Worm (Caenorhabditis elegans): ENCODE results near the gene F49F1.17.
A peak's percentile ranks its signal among the peaks of the same experiment; 100 is the strongest.

DNA sequence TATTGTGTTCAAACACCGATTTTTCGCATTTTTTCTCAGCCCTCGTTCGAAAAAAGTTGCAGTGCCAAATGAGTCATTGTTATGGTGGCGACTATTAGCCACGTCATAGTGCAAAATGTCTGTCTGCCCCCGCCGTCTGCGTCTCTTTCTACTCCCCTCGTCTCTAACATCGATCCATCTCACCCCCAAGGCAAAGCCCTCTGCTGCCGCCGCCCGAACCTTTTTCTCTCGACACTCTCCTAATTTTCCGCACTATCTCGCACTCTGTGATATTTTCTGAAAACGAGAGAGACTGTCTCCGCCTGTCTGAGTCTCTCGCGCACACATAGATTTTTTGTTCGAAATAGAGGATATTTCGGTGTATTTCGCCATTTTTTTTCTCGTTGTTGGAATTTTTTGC lies 42.6 kb downstream of the F49F1.17 start:
- TF ChIP-seq ama-1 (optimal IDR thresholded peaks at IDR 0.05): no peak
- TF ChIP-seq snpc-4 (tag; optimal IDR thresholded peaks at IDR 0.05): peak; percentile 49
- TF ChIP-seq elt-3 (tag; optimal IDR thresholded peaks at IDR 0.05): no peak
- TF ChIP-seq unc-62 (GFP tag; optimal IDR thresholded peaks at IDR 0.05): no peak
- peak; percentile 78 for TF ChIP-seq C34F6.9 (tag; optimal IDR thresholded peaks at IDR 0.05)
- no peak for TF ChIP-seq blmp-1 (tag; optimal IDR thresholded peaks at IDR 0.05; ENCODE audit: insufficient read depth)
- TF ChIP-seq nhr-12 (tag; optimal IDR thresholded peaks at IDR 0.05): no peak
- TF ChIP-seq lin-39 (tag; optimal IDR thresholded peaks at IDR 0.05): no peak
- TF ChIP-seq unc-39 (tag; optimal IDR thresholded peaks at IDR 0.05): no peak
- no peak for TF ChIP-seq ceh-16 (tag; optimal IDR thresholded peaks at IDR 0.05)
- peak; percentile 90 for TF ChIP-seq fos-1 (tag; optimal IDR thresholded peaks at IDR 0.05)
- peak; percentile 4 for TF ChIP-seq nhr-237 (tag; optimal IDR thresholded peaks at IDR 0.05)
- TF ChIP-seq lin-11 (tag; optimal IDR thresholded peaks at IDR 0.05): peak; percentile 4
